Worm (Caenorhabditis elegans): ENCODE data around the gene arrd-14.

arrd-14 gene

ce11 chrII:13732146-13732545 lies 20.0 kb upstream of the arrd-14 start (continued):
- TF ChIP-seq B0261.1 (tag; optimal IDR thresholded peaks at IDR 0.05) (no peak), ceh-91 (GFP tag; IDR thresholded peaks at IDR 0.05) (peak; percentile 55), nhr-80 (tag; optimal IDR thresholded peaks at IDR 0.05) (no peak), K12H6.12 (tag; optimal IDR thresholded peaks at IDR 0.05) (no peak), nhr-90 (tag; optimal IDR thresholded peaks at IDR 0.05) (no peak), lsl-1 (GFP tag; optimal IDR thresholded peaks at IDR 0.05) (peak; percentile 98), egrh-3 (GFP tag; IDR thresholded peaks at IDR 0.05) (no peak), egl-18 (GFP tag; IDR thresholded peaks at IDR 0.05) (no peak), nfya-1 (tag; optimal IDR thresholded peaks at IDR 0.05; ENCODE audit: borderline replicate concordance, insufficient read depth) (no peak), lin-54 (GFP tag; optimal IDR thresholded peaks at IDR 0.05) (peak; percentile 64), lsy-27 (tag; optimal IDR thresholded peaks at IDR 0.05; ENCODE audit: borderline replicate concordance, insufficient read depth) (no peak), let-607 (tag; optimal IDR thresholded peaks at IDR 0.05) (no peak), sptf-2 (GFP tag; optimal IDR thresholded peaks at IDR 0.05) (no peak), B0019.2 (GFP tag; conservative IDR thresholded peaks at IDR 0.05) (no peak), somi-1 (GFP tag; optimal IDR thresholded peaks at IDR 0.05) (no peak), mel-28 (tag; optimal IDR thresholded peaks at IDR 0.05; ENCODE audit: borderline replicate concordance) (no peak), attf-5 (GFP tag; optimal IDR thresholded peaks at IDR 0.05) (no peak), Y56A3A.18 (GFP tag; IDR thresholded peaks at IDR 0.05) (no peak), madf-8 (GFP tag; conservative IDR thresholded peaks at IDR 0.05) (peak; percentile 79), mcd-1 (GFP tag; IDR thresholded peaks at IDR 0.05) (no peak), nfyb-1 (GFP tag; IDR thresholded peaks at IDR 0.05) (no peak), chd-7 (tag; optimal IDR thresholded peaks at IDR 0.05) (no peak), nhr-120 (GFP tag; IDR thresholded peaks at IDR 0.05) (no peak), ama-1 (optimal IDR thresholded peaks at IDR 0.05) (no peak), ama-1 (GFP tag; optimal IDR thresholded peaks at IDR 0.05) (no peak), ceh-40 (GFP tag; IDR thresholded peaks at IDR 0.05) (no peak), madf-3 (GFP tag; IDR thresholded peaks at IDR 0.05) (no peak), nhr-179 (tag; optimal IDR thresholded peaks at IDR 0.05) (no peak), unc-62 (GFP tag; optimal IDR thresholded peaks at IDR 0.05) (no peak), cebp-1 (GFP tag; IDR thresholded peaks at IDR 0.05) (no peak), cebp-1 (tag; optimal IDR thresholded peaks at IDR 0.05) (no peak), gei-17 (GFP tag; optimal IDR thresholded peaks at IDR 0.05) (no peak), hsf-1 (GFP tag; IDR thresholded peaks at IDR 0.05) (no peak), C17E4.6 (GFP tag; IDR thresholded peaks at IDR 0.05) (no peak), sea-2 (GFP tag; IDR thresholded peaks at IDR 0.05) (no peak), B0336.3 (GFP tag; IDR thresholded peaks at IDR 0.05) (0 out of 2 replicates have a peak, but pooled peaks have one; percentile 22), T26A5.8 (tag; optimal IDR thresholded peaks at IDR 0.05) (no peak), mes-4 (tag; optimal IDR thresholded peaks at IDR 0.05) (no peak), F37B4.10 (GFP tag; IDR thresholded peaks at IDR 0.05) (no peak), D2030.7 (GFP tag; IDR thresholded peaks at IDR 0.05) (peak; percentile 66; the same call in 1 of the 2 replicates), Y53F4B.3 (GFP tag; IDR thresholded peaks at IDR 0.05) (no peak), athp-1 (tag; optimal IDR thresholded peaks at IDR 0.05) (no peak), ekl-4 (GFP tag; IDR thresholded peaks at IDR 0.05) (0 out of 2 replicates have a peak, but pooled peaks have one; percentile 38), ztf-18 (tag; optimal IDR thresholded peaks at IDR 0.05) (no peak), xnd-1 (tag; optimal IDR thresholded peaks at IDR 0.05) (peak; percentile 95), let-526 (GFP tag; IDR thresholded peaks at IDR 0.05) (no peak), dox-1 (GFP tag; IDR thresholded peaks at IDR 0.05) (peak; percentile 57), ceh-100 (GFP tag; IDR thresholded peaks at IDR 0.05) (no peak), lir-1 (GFP tag; conservative IDR thresholded peaks at IDR 0.05) (no peak), ets-4 (GFP tag; optimal IDR thresholded peaks at IDR 0.05) (no peak)

Data from whole organism, young adult.